Fruit fly (Drosophila melanogaster): ENCODE results near the gene CG12268.
A peak's percentile ranks its signal among the peaks of the same experiment; 100 is the strongest.

Gene CG12268

dm6 chr3R:23919366-23919765, 28.9 kb downstream of the CG12268 start (continued):
- TF ChIP-seq CG1647 (GFP tag; optimal IDR thresholded peaks at IDR 0.05) = no peak
- peak; percentile 30 for TF ChIP-seq kni (GFP tag; optimal IDR thresholded peaks at IDR 0.05)
- no peak for TF ChIP-seq Ets97D (GFP tag; optimal IDR thresholded peaks at IDR 0.05)
- TF ChIP-seq hkb (optimal IDR thresholded peaks at IDR 0.05) = no peak
- peak; percentile 43; the same call in 1 of the 2 replicates for TF ChIP-seq hkb (GFP tag; IDR thresholded peaks at IDR 0.05)
- no peak for TF ChIP-seq gt (GFP tag; IDR thresholded peaks at IDR 0.05)
- TF ChIP-seq Jarid2 (GFP tag; optimal IDR thresholded peaks at IDR 0.05) = peak; percentile 36
- TF ChIP-seq Pdp1 (GFP tag; optimal IDR thresholded peaks at IDR 0.05) = peak in 1 of 2 experiments; percentile 5
- no peak for TF ChIP-seq CG8290 (GFP tag; optimal IDR thresholded peaks at IDR 0.05)
- peak in 1 of 2 experiments; percentile 84 for TF ChIP-seq CG8290 (tag; optimal IDR thresholded peaks at IDR 0.05)
- TF ChIP-seq Nf-YB (GFP tag; optimal IDR thresholded peaks at IDR 0.05) = peak; percentile 22
- no peak for TF ChIP-seq gro (GFP tag; optimal IDR thresholded peaks at IDR 0.05)
- TF ChIP-seq CG11696 (GFP tag; IDR thresholded peaks at IDR 0.05) = no peak
- no peak for TF ChIP-seq zf30C (GFP tag; optimal IDR thresholded peaks at IDR 0.05)
- TF ChIP-seq p53 (GFP tag; optimal IDR thresholded peaks at IDR 0.05) = no peak
- no peak for TF ChIP-seq CG3847 (GFP tag; IDR thresholded peaks at IDR 0.05)
- no peak for TF ChIP-seq Dbx (GFP tag; IDR thresholded peaks at IDR 0.05)
- TF ChIP-seq sqz (GFP tag; optimal IDR thresholded peaks at IDR 0.05) = peak; percentile 62
- no peak for TF ChIP-seq hb (GFP tag; IDR thresholded peaks at IDR 0.05; ENCODE audit: partially characterized antibody)
- peak; percentile 16 for TF ChIP-seq CG12104 (GFP tag; optimal IDR thresholded peaks at IDR 0.05)
- TF ChIP-seq pfk (GFP tag; optimal IDR thresholded peaks at IDR 0.05) = no peak
- TF ChIP-seq CG1832 (GFP tag; optimal IDR thresholded peaks at IDR 0.05) = no peak
- TF ChIP-seq CG7839 (tag; optimal IDR thresholded peaks at IDR 0.05) = peak; percentile 20
- no peak for TF ChIP-seq emc (GFP tag; optimal IDR thresholded peaks at IDR 0.05)
- no peak for TF ChIP-seq zfh1 (GFP tag; IDR thresholded peaks at IDR 0.05)
- TF ChIP-seq Hsf (GFP tag; optimal IDR thresholded peaks at IDR 0.05) = no peak
- TF ChIP-seq slou (GFP tag; optimal IDR thresholded peaks at IDR 0.05) = no peak
- peak; percentile 85 for TF ChIP-seq lab (GFP tag; optimal IDR thresholded peaks at IDR 0.05)
- no peak for TF ChIP-seq Hmx (GFP tag; optimal IDR thresholded peaks at IDR 0.05)
- no peak for TF ChIP-seq trem (tag; optimal IDR thresholded peaks at IDR 0.05)
- no peak for TF ChIP-seq CG2129 (GFP tag; IDR thresholded peaks at IDR 0.05; ENCODE audit: partially characterized antibody)
- TF ChIP-seq Nf-YA (GFP tag; IDR thresholded peaks at IDR 0.05) = 0 out of 2 replicates have a peak, but pooled peaks have one; percentile 37
- TF ChIP-seq HLH3B (GFP tag; IDR thresholded peaks at IDR 0.05) = peak; percentile 24; the same call in 1 of the 2 replicates
- TF ChIP-seq ato (GFP tag; IDR thresholded peaks at IDR 0.05; ENCODE audit: partially characterized antibody) = no peak
- TF ChIP-seq CG4404 (GFP tag; IDR thresholded peaks at IDR 0.05) = no peak
- TF ChIP-seq CG9727 (GFP tag; optimal IDR thresholded peaks at IDR 0.05) = peak; percentile 48
- TF ChIP-seq otp (GFP tag; IDR thresholded peaks at IDR 0.05) = peak; percentile 64; the same call in 2 of the 3 replicates
- TF ChIP-seq insv (GFP tag; optimal IDR thresholded peaks at IDR 0.05) = no peak
- TF ChIP-seq org-1 (GFP tag; optimal IDR thresholded peaks at IDR 0.05) = peak; percentile 47
- no peak for TF ChIP-seq CG10565 (GFP tag; optimal IDR thresholded peaks at IDR 0.05)
- no peak for TF ChIP-seq Hr39 (optimal IDR thresholded peaks at IDR 0.05)
- peak; percentile 43 for TF ChIP-seq CG3407 (GFP tag; optimal IDR thresholded peaks at IDR 0.05)
- no peak for TF ChIP-seq cg (GFP tag; optimal IDR thresholded peaks at IDR 0.05)
- no peak for TF ChIP-seq Neu2 (GFP tag; optimal IDR thresholded peaks at IDR 0.05; ENCODE audit: borderline replicate concordance)
- no peak for TF ChIP-seq sisA (GFP tag; IDR thresholded peaks at IDR 0.05)
- TF ChIP-seq so (GFP tag; IDR thresholded peaks at IDR 0.05) = peak; percentile 39; the same call in 2 of the 3 replicates
- no peak for TF ChIP-seq CG9215 (GFP tag; IDR thresholded peaks at IDR 0.05)
- TF ChIP-seq unpg (GFP tag; optimal IDR thresholded peaks at IDR 0.05) = peak; percentile 55
- no peak for TF ChIP-seq CG11560 (tag; IDR thresholded peaks at IDR 0.05)
- peak; percentile 21 for TF ChIP-seq D19B (GFP tag; optimal IDR thresholded peaks at IDR 0.05)
- TF ChIP-seq GATAe (GFP tag; conservative IDR thresholded peaks at IDR 0.05) = no peak
- peak; percentile 8 for TF ChIP-seq CG13123 (GFP tag; optimal IDR thresholded peaks at IDR 0.05)

Measured in whole organism, embryonic.